Worm (Caenorhabditis elegans): ENCODE measurements around the gene BE10.3.

ce11 chrIII:12789420-12789819, 18.4 kb upstream of the BE10.3 start, which contains the start of gene BE10.1:
- TF ChIP-seq tra-4 (tag; optimal IDR thresholded peaks at IDR 0.05) (no peak), ama-1 (optimal IDR thresholded peaks at IDR 0.05) (no peak), ceh-13 (GFP tag; optimal IDR thresholded peaks at IDR 0.05) (no peak), flt-1 (GFP tag; IDR thresholded peaks at IDR 0.05) (no peak), hmg-4 (GFP tag; optimal IDR thresholded peaks at IDR 0.05) (no peak), hmbx-1 (tag; optimal IDR thresholded peaks at IDR 0.05) (no peak), tbx-11 (GFP tag; IDR thresholded peaks at IDR 0.05) (no peak), sea-1 (GFP tag; conservative IDR thresholded peaks at IDR 0.05) (no peak)
